Worm (Caenorhabditis elegans) whole organism, early embryonic: ENCODE results near the gene F32B6.4.

ENCODE experiments used
- B0310.2 ChIP-seq: sonication (generic microtip); optimal IDR thresholded peaks from 2 replicates; lab custom pipeline; 2016; ENCODE audit warnings: mild to moderate bottlenecking, missing genetic modification characterization, missing compliant biosample characterization
- F13C5.2 ChIP-seq: sonication (generic microtip); optimal IDR thresholded peaks from 2 replicates; lab custom pipeline; 2017; ENCODE audit warnings: mild to moderate bottlenecking, missing genetic modification characterization, inconsistent platforms, missing compliant biosample characterization
- aly-1 ChIP-seq: sonication (generic microtip); optimal IDR thresholded peaks from 2 replicates; lab custom pipeline; 2016; ENCODE audit warnings: missing genetic modification characterization, missing compliant biosample characterization
- ama-1 ChIP-seq: fragments of 150-350 bp; optimal IDR thresholded peaks from 2 replicates; lab custom pipeline; 2014
- ceh-13 ChIP-seq: fragments of 200-800 bp; sonication (Bioruptor generic); optimal IDR thresholded peaks from 2 replicates; lab custom pipeline; 2018; ENCODE audit warnings: mild to moderate bottlenecking, missing genetic modification characterization, missing compliant biosample characterization
- ceh-36 ChIP-seq: sonication (generic microtip); optimal IDR thresholded peaks from 2 replicates; lab custom pipeline; 2016; ENCODE audit warnings: missing genetic modification characterization, inconsistent platforms, missing compliant biosample characterization
- ets-7 ChIP-seq: sonication (generic microtip); optimal IDR thresholded peaks from 2 replicates; lab custom pipeline; 2016; ENCODE audit warnings: missing genotype, missing genetic modification characterization, missing compliant biosample characterization
- flt-1 ChIP-seq: fragments of 200-800 bp; sonication (Bioruptor generic); IDR thresholded peaks from 2 replicates; pipeline ENCODE4 v1.3.6; 2022; ENCODE audit warnings: missing genetic modification characterization, missing compliant biosample characterization
- hmbx-1 ChIP-seq: sonication (generic microtip); optimal IDR thresholded peaks from 2 replicates; lab custom pipeline; 2016; ENCODE audit warnings: mild to moderate bottlenecking, missing genetic modification characterization, missing compliant biosample characterization
- hmg-4 ChIP-seq: fragments of 200-800 bp; sonication (Bioruptor generic); optimal IDR thresholded peaks from 2 replicates; lab custom pipeline; 2018; ENCODE audit warnings: mild to moderate bottlenecking, missing genetic modification characterization, missing compliant biosample characterization
- hnd-1 ChIP-seq: sonication (generic microtip); optimal IDR thresholded peaks from 2 replicates; lab custom pipeline; 2016; ENCODE audit warnings: missing genetic modification characterization, missing compliant biosample characterization
- pes-1 ChIP-seq: fragments of 200-800 bp; sonication (Bioruptor generic); IDR thresholded peaks from 2 replicates; pipeline ENCODE4 v1.3.6; 2022; ENCODE audit warnings: missing genetic modification reagents, missing genetic modification characterization, missing compliant biosample characterization
- scrt-1 ChIP-seq: fragments of 200-800 bp; sonication (Bioruptor generic); IDR thresholded peaks from 2 replicates; pipeline ENCODE4 v1.3.6; 2022; ENCODE audit warnings: missing genetic modification characterization, missing compliant biosample characterization
- sea-1 ChIP-seq: fragments of 200-800 bp; sonication (Bioruptor generic); conservative IDR thresholded peaks from 2 replicates; pipeline ENCODE4 v1.3.6; 2022; ENCODE audit warnings: missing genetic modification characterization, missing compliant biosample characterization
- tbx-11 ChIP-seq: fragments of 200-800 bp; sonication (Bioruptor generic); IDR thresholded peaks from 2 replicates; pipeline ENCODE4 v1.3.6; 2022; ENCODE audit warnings: missing genetic modification characterization, missing compliant biosample characterization
- tbx-37 ChIP-seq: fragments of 200-800 bp; sonication (Bioruptor generic); conservative IDR thresholded peaks from 2 replicates; pipeline ENCODE4 v1.3.6; 2022; ENCODE audit warnings: missing genetic modification reagents, missing genetic modification characterization, missing compliant biosample characterization
- tra-4 ChIP-seq: sonication (generic microtip); optimal IDR thresholded peaks from 2 replicates; lab custom pipeline; 2017; ENCODE audit warnings: missing genetic modification characterization, missing compliant biosample characterization

Gene F32B6.4

DNA sequence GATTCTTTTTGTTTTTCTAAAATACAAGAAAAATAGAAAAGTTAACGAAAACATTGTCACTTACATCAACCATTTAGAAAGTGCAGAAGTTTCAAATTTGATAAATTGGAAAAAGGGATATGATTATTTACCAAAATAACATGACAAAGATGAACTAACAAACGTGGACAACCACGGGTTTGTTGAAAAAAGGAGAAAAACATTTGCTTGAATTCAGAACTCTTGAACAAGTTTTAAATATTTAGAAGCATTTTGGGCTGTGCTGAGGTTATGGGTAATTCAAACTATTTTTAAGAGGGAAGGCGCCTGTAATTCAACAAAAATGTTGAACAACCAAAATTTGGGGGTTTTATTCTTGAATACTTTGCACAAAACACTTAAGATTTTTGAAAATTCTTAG, 2.0 kb downstream of the F32B6.4 start, which contains the start of gene ttbk-3:
Gene ttbk-3, minus strand, starts transcription at position 101 of the 400 bp plus-strand sequence.
- TF ChIP-seq ets-7 (tag; lab: Kevin White, UChicago) (no peak), hnd-1 (no peak), ceh-13 (GFP tag; lab: Kevin White, UChicago) (no peak), tbx-37 (GFP tag; lab: Robert Waterston, UW) (no peak), pes-1 (GFP tag; lab: Robert Waterston, UW) (no peak), B0310.2 (no peak), tbx-11 (GFP tag; lab: Robert Waterston, UW) (no peak), ama-1 (lab: Kevin White, UChicago) (no peak), hmbx-1 (tag; lab: Kevin White, UChicago) (no peak), sea-1 (GFP tag; lab: Robert Waterston, UW) (no peak), ceh-36 (tag; lab: Kevin White, UChicago) (no peak), aly-1 (no peak), hmg-4 (GFP tag; lab: Kevin White, UChicago) (no peak)

DNA sequence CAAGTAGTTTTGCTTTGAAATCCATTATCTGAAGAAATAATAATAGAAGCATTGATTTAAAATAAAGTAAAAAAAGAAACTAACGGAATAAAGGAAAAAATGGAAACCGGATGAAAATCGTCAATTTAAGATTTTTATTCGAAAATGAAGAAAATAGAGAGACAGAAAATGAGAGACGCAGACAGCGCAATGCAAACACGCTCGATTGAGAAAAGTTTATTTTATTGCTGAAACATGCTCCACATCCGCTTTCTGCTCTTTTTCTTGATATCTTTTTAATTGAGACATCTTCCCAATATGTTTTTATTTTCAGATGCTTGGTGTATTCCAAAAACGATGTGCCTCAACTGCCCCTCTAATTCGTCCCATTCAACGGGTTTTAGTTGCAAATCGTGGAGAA, 7.6 kb downstream of the F32B6.4 start, which contains the start of the genes prp-18 and mccc-1:
Gene prp-18, minus strand, starts transcription at position 127 of the 400 bp plus-strand sequence.
Gene mccc-1, plus strand, starts transcription at position 314 of the 400 bp plus-strand sequence.
- TF ChIP-seq ceh-36 (tag; lab: Kevin White, UChicago) (no peak), hnd-1 (no peak), hmbx-1 (tag; lab: Kevin White, UChicago) (no peak), aly-1 (no peak), B0310.2 (no peak), F13C5.2 (no peak), hmg-4 (GFP tag; lab: Kevin White, UChicago) (no peak), ceh-13 (GFP tag; lab: Kevin White, UChicago) (no peak), ama-1 (lab: Kevin White, UChicago) (no peak), sea-1 (GFP tag; lab: Robert Waterston, UW) (no peak), tra-4 (tag; lab: Kevin White, UChicago) (no peak), tbx-11 (GFP tag; lab: Robert Waterston, UW) (no peak), flt-1 (no peak), pes-1 (GFP tag; lab: Robert Waterston, UW) (no peak), tbx-37 (GFP tag; lab: Robert Waterston, UW) (no peak), scrt-1 (GFP tag; lab: Robert Waterston, UW) (no peak), ets-7 (tag; lab: Kevin White, UChicago) (no peak)

- TF ChIP-seq tbx-37 (GFP tag; lab: Robert Waterston, UW): no peak
- TF ChIP-seq B0310.2: no peak
- TF ChIP-seq hmbx-1 (tag; lab: Kevin White, UChicago): no peak
- no peak for TF ChIP-seq ama-1 (lab: Kevin White, UChicago)
- no peak for TF ChIP-seq F13C5.2
- no peak for TF ChIP-seq aly-1
- TF ChIP-seq ets-7 (tag; lab: Kevin White, UChicago): no peak
- TF ChIP-seq tbx-11 (GFP tag; lab: Robert Waterston, UW): no peak
- no peak for TF ChIP-seq sea-1 (GFP tag; lab: Robert Waterston, UW)
- TF ChIP-seq pes-1 (GFP tag; lab: Robert Waterston, UW): no peak
- TF ChIP-seq ceh-13 (GFP tag; lab: Kevin White, UChicago): no peak
- no peak for TF ChIP-seq flt-1
- TF ChIP-seq ceh-36 (tag; lab: Kevin White, UChicago): no peak
- TF ChIP-seq scrt-1 (GFP tag; lab: Robert Waterston, UW): no peak
- TF ChIP-seq hnd-1: no peak
- no peak for TF ChIP-seq hmg-4 (GFP tag; lab: Kevin White, UChicago)
- TF ChIP-seq tra-4 (tag; lab: Kevin White, UChicago): no peak
Measured at ce11 chrIV:9878893-9879379, 12.9 kb downstream of the F32B6.4 start, which contains the start of gene nhr-4. nhr-4 (plus strand) TSS chrIV:9879329.

ce11 chrIV:9875646-9876045, 16.2 kb downstream of the F32B6.4 start:
- no peak for TF ChIP-seq ceh-36 (tag; lab: Kevin White, UChicago)
- no peak for TF ChIP-seq aly-1
- TF ChIP-seq sea-1 (GFP tag; lab: Robert Waterston, UW): no peak
- no peak for TF ChIP-seq B0310.2
- no peak for TF ChIP-seq ama-1 (lab: Kevin White, UChicago)
- TF ChIP-seq ceh-13 (GFP tag; lab: Kevin White, UChicago): no peak
- no peak for TF ChIP-seq hmbx-1 (tag; lab: Kevin White, UChicago)
- no peak for TF ChIP-seq pes-1 (GFP tag; lab: Robert Waterston, UW)
- TF ChIP-seq F13C5.2: no peak
- TF ChIP-seq tbx-11 (GFP tag; lab: Robert Waterston, UW): no peak
- TF ChIP-seq scrt-1 (GFP tag; lab: Robert Waterston, UW): no peak
- no peak for TF ChIP-seq hnd-1
- TF ChIP-seq hmg-4 (GFP tag; lab: Kevin White, UChicago): no peak
- TF ChIP-seq flt-1: no peak
- no peak for TF ChIP-seq tra-4 (tag; lab: Kevin White, UChicago)

DNA sequence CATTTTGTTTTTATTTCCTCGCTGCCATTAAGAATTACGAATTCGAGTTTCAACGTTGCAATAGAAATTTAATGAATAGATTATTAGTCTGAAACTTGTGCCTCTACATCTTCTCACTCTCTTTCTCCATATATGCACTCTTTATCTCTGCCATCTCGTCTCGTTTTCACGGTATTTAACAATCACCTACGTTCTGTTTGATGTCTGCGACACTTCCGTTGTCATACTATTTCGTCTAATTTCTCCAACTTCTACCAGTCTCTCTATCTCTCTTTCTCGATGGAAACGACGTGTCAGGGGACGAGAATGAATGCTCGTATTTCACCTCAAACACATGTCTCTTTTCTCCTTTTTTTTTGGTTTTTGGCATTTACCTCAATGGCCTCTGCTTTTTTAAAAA, 18.0 kb downstream of the F32B6.4 start:
- no peak for TF ChIP-seq hmbx-1 (tag; lab: Kevin White, UChicago)
- no peak for TF ChIP-seq aly-1
- no peak for TF ChIP-seq hmg-4 (GFP tag; lab: Kevin White, UChicago)
- TF ChIP-seq ama-1 (lab: Kevin White, UChicago): no peak
- no peak for TF ChIP-seq ceh-13 (GFP tag; lab: Kevin White, UChicago)
- TF ChIP-seq pes-1 (GFP tag; lab: Robert Waterston, UW): no peak
- no peak for TF ChIP-seq tbx-37 (GFP tag; lab: Robert Waterston, UW)
- no peak for TF ChIP-seq hnd-1
- no peak for TF ChIP-seq B0310.2
- no peak for TF ChIP-seq sea-1 (GFP tag; lab: Robert Waterston, UW)
- TF ChIP-seq scrt-1 (GFP tag; lab: Robert Waterston, UW): no peak
- TF ChIP-seq ceh-36 (tag; lab: Kevin White, UChicago): no peak
- no peak for TF ChIP-seq tra-4 (tag; lab: Kevin White, UChicago)
- no peak for TF ChIP-seq tbx-11 (GFP tag; lab: Robert Waterston, UW)
- TF ChIP-seq F13C5.2: no peak
- no peak for TF ChIP-seq flt-1
- no peak for TF ChIP-seq ets-7 (tag; lab: Kevin White, UChicago)

DNA sequence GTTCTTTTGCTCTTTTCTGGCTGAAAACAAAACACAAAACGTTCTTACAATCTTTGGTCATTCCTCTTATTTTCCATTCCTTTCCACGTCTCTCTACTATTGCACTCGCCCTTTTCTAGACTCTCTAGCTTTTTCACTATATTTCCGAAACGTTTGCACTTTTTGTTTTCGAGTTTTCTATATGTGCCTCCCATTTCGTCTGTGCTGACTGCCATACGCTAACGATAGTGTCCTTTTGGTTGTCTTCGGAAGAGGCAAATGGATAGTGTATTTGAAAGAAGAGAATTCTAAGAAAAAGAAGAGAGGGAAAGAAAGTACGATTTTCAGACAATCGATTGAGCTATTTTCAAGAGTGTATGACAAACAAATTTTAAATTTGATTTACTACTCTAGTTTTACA, 19.1 kb downstream of the F32B6.4 start:
- no peak for TF ChIP-seq hnd-1
- no peak for TF ChIP-seq ama-1 (lab: Kevin White, UChicago)
- no peak for TF ChIP-seq pes-1 (GFP tag; lab: Robert Waterston, UW)
- no peak for TF ChIP-seq scrt-1 (GFP tag; lab: Robert Waterston, UW)
- TF ChIP-seq ceh-36 (tag; lab: Kevin White, UChicago): no peak
- TF ChIP-seq hmbx-1 (tag; lab: Kevin White, UChicago): no peak
- no peak for TF ChIP-seq ets-7 (tag; lab: Kevin White, UChicago)
- TF ChIP-seq ceh-13 (GFP tag; lab: Kevin White, UChicago): no peak
- no peak for TF ChIP-seq tbx-37 (GFP tag; lab: Robert Waterston, UW)
- no peak for TF ChIP-seq sea-1 (GFP tag; lab: Robert Waterston, UW)
- TF ChIP-seq hmg-4 (GFP tag; lab: Kevin White, UChicago): no peak
- TF ChIP-seq F13C5.2: no peak
- TF ChIP-seq aly-1: no peak
- no peak for TF ChIP-seq tra-4 (tag; lab: Kevin White, UChicago)
- TF ChIP-seq tbx-11 (GFP tag; lab: Robert Waterston, UW): no peak
- TF ChIP-seq B0310.2: no peak
- no peak for TF ChIP-seq flt-1
